Fruit fly (Drosophila melanogaster) whole organism, embryonic: ENCODE measurements around the gene Muc18B.

Experiments
- CG11085 ChIP-seq: fragments of 200-800 bp; sonication (Bioruptor generic); IDR thresholded peaks from 2 replicates; pipeline ENCODE4 v1.3.6; 2022; ENCODE audit warnings: missing biosample characterization, missing genetic modification characterization
- CG11398 ChIP-seq: fragments of 200-800 bp; sonication (Bioruptor generic); optimal IDR thresholded peaks from 2 replicates; lab custom pipeline; 2016; ENCODE audit warnings: missing biosample characterization, missing genetic modification characterization
- CG11560 ChIP-seq: fragments of 200-800 bp; sonication (Bioruptor generic); IDR thresholded peaks from 3 replicates; pipeline ENCODE4 v1.3.6; 2022; ENCODE audit warnings: missing biosample characterization, missing genetic modification characterization
- CG14860 ChIP-seq: fragments of 200-800 bp; sonication (Bioruptor generic); IDR thresholded peaks from 3 replicates; pipeline ENCODE4 v1.3.6; 2022; ENCODE audit warnings: missing biosample characterization, missing genetic modification characterization; ENCODE audit not compliant: partially characterized antibody
- CG15269 ChIP-seq: fragments of 200-800 bp; sonication (Bioruptor generic); optimal IDR thresholded peaks from 2 replicates; lab custom pipeline; 2018; ENCODE audit warnings: missing biosample characterization, mild to moderate bottlenecking, missing genetic modification characterization, moderate library complexity
- CG15514 ChIP-seq: fragments of 200-800 bp; sonication (Bioruptor generic); optimal IDR thresholded peaks from 3 replicates; lab custom pipeline; 2017; ENCODE audit warnings: missing biosample characterization, missing genetic modification characterization, mild to moderate bottlenecking, moderate library complexity, missing genetic modification reagents
- CG17829 ChIP-seq: fragments of 200-800 bp; optimal IDR thresholded peaks from 2 replicates; lab custom pipeline; 2019; ENCODE audit warnings: missing biosample characterization, mild to moderate bottlenecking, missing genetic modification characterization, moderate library complexity
- CG18011 ChIP-seq: fragments of 200-800 bp; sonication (Bioruptor generic); optimal IDR thresholded peaks from 2 replicates; lab custom pipeline; 2017; ENCODE audit warnings: missing biosample characterization, missing genetic modification characterization, mild to moderate bottlenecking, moderate library complexity, missing genotype
- CG33213 ChIP-seq: fragments of 200-800 bp; sonication (Bioruptor generic); optimal IDR thresholded peaks from 3 replicates; lab custom pipeline; 2016; ENCODE audit warnings: missing biosample characterization, missing genetic modification characterization
- CG8765 ChIP-seq: fragments of 200-800 bp; sonication (Bioruptor generic); IDR thresholded peaks from 2 replicates; pipeline ENCODE4 v1.3.6; 2022; ENCODE audit warnings: missing biosample characterization, missing genetic modification characterization
- CG8944 ChIP-seq: fragments of 200-800 bp; sonication (Bioruptor generic); optimal IDR thresholded peaks from 3 replicates; lab custom pipeline; 2016; ENCODE audit warnings: missing biosample characterization, missing genetic modification characterization
- CG9609 ChIP-seq: fragments of 200-800 bp; sonication (Bioruptor generic); optimal IDR thresholded peaks from 3 replicates; lab custom pipeline; 2016; ENCODE audit warnings: missing biosample characterization, missing genetic modification characterization
- CG9797 ChIP-seq: fragments of 200-800 bp; sonication (Bioruptor generic); optimal IDR thresholded peaks from 3 replicates; lab custom pipeline; 2018; ENCODE audit warnings: missing biosample characterization, mild to moderate bottlenecking, missing genetic modification characterization
- CoRest ChIP-seq: fragments of 200-800 bp; sonication (Bioruptor generic); optimal IDR thresholded peaks from 3 replicates; lab custom pipeline; 2018; ENCODE audit warnings: missing biosample characterization, mild to moderate bottlenecking, missing genetic modification characterization, moderate library complexity
- Dip2 ChIP-seq: fragments of 200-800 bp; sonication (Bioruptor generic); IDR thresholded peaks from 2 replicates; pipeline ENCODE4 v1.3.6; 2022; ENCODE audit warnings: missing biosample characterization, missing genetic modification characterization
- E2f2 ChIP-seq: fragments of 200-800 bp; sonication (Bioruptor generic); IDR thresholded peaks from 2 replicates; pipeline ENCODE4 v1.3.6; 2022; ENCODE audit warnings: missing biosample characterization, missing genetic modification characterization
- Ets65A ChIP-seq: fragments of 200-800 bp; sonication (Bioruptor generic); peaks from one replicate; lab custom pipeline; 2016; ENCODE audit warnings: missing biosample characterization, missing genetic modification characterization
- Fer1 ChIP-seq: fragments of 200-800 bp; sonication (Bioruptor generic); optimal IDR thresholded peaks from 2 replicates; lab custom pipeline; 2017; ENCODE audit warnings: missing biosample characterization, mild to moderate bottlenecking, missing genetic modification characterization
- H2.0 ChIP-seq: fragments of 200-800 bp; sonication (Bioruptor generic); IDR thresholded peaks from 2 replicates; pipeline ENCODE4 v1.3.6; 2022; ENCODE audit warnings: missing biosample characterization, missing genetic modification characterization
- HHEX ChIP-seq: fragments of 200-800 bp; sonication (Bioruptor generic); optimal IDR thresholded peaks from 3 replicates; lab custom pipeline; 2017; ENCODE audit warnings: missing biosample characterization, mild to moderate bottlenecking, missing genetic modification characterization, missing genetic modification reagents
- Hr39 ChIP-seq: fragments of >200 bp; optimal IDR thresholded peaks from 2 replicates; lab custom pipeline; 2017
- Hr51 ChIP-seq, 2 experiments: fragments of 200-800 bp; sonication (Bioruptor generic); optimal IDR thresholded peaks; 2 replicates in 1 of 2; 3 replicates in 1 of 2; lab custom pipeline; 2016 to 2018; ENCODE audit warnings: missing biosample characterization in 2 of 2, missing genetic modification characterization in 2 of 2, mild to moderate bottlenecking in 1 of 2, moderate library complexity in 1 of 2
- Lhr ChIP-seq: fragments of 200-800 bp; sonication (Bioruptor generic); optimal IDR thresholded peaks from 3 replicates; lab custom pipeline; 2017; ENCODE audit warnings: mild to moderate bottlenecking, missing biosample characterization, missing genetic modification reagents, missing genetic modification characterization
- MBD-R2 ChIP-seq: fragments of 200-800 bp; sonication (Bioruptor generic); IDR thresholded peaks from 2 replicates; pipeline ENCODE4 v1.3.6; 2022; ENCODE audit warnings: missing biosample characterization, missing genetic modification characterization
- Myb ChIP-seq: fragments of 200-800 bp; sonication (Bioruptor generic); optimal IDR thresholded peaks from 2 replicates; lab custom pipeline; 2016; ENCODE audit warnings: missing biosample characterization, missing genetic modification characterization
- Side ChIP-seq: fragments of 200-800 bp; sonication (Bioruptor generic); optimal IDR thresholded peaks from 2 replicates; lab custom pipeline; 2016; ENCODE audit warnings: missing biosample characterization, missing genetic modification characterization
- Stat92E ChIP-seq, 3 experiments: fragments of >200 bp in 2 of 3; fragments of 200-800 bp in 1 of 3; sonication (Bioruptor generic) in 1 of 3; optimal IDR thresholded peaks; 2 replicates each; lab custom pipeline; 2017 to 2019; ENCODE audit warnings: missing biosample characterization in 3 of 3, missing genetic modification characterization in 3 of 3, mild to moderate bottlenecking in 1 of 3, moderate library complexity in 1 of 3
- ara ChIP-seq: fragments of 200-800 bp; sonication (Bioruptor generic); IDR thresholded peaks from 2 replicates; pipeline ENCODE4 v1.3.6; 2022; ENCODE audit warnings: missing biosample characterization, missing genetic modification characterization
- ato ChIP-seq: fragments of 200-800 bp; sonication (Bioruptor generic); IDR thresholded peaks from 2 replicates; pipeline ENCODE4 v1.3.6; 2022; ENCODE audit warnings: missing biosample characterization, missing genetic modification characterization; ENCODE audit not compliant: partially characterized antibody
- bcd ChIP-seq: fragments of 200-800 bp; sonication (Bioruptor generic); optimal IDR thresholded peaks from 2 replicates; lab custom pipeline; 2017; ENCODE audit warnings: missing biosample characterization, mild to moderate bottlenecking, missing genetic modification characterization
- crp ChIP-seq, 2 experiments: fragments of 200-800 bp; sonication (Bioruptor generic); optimal IDR thresholded peaks; 2 replicates in 1 of 2; 3 replicates in 1 of 2; lab custom pipeline; 2017; ENCODE audit warnings: missing biosample characterization in 2 of 2, missing genetic modification characterization in 2 of 2, mild to moderate bottlenecking in 1 of 2, moderate library complexity in 1 of 2
- dmrt11E ChIP-seq: fragments of 200-800 bp; sonication (Bioruptor generic); optimal IDR thresholded peaks from 3 replicates; lab custom pipeline; 2018; ENCODE audit warnings: missing biosample characterization, mild to moderate bottlenecking, missing genetic modification characterization, moderate library complexity
- dysf ChIP-seq: fragments of 200-800 bp; sonication (Bioruptor generic); IDR thresholded peaks from 3 replicates; pipeline ENCODE4 v1.3.6; 2022; ENCODE audit warnings: missing biosample characterization, missing genetic modification characterization
- fd96Cb ChIP-seq: fragments of 200-800 bp; sonication (Bioruptor generic); optimal IDR thresholded peaks from 2 replicates; lab custom pipeline; 2018; ENCODE audit warnings: missing biosample characterization, mild to moderate bottlenecking, missing genetic modification characterization, moderate library complexity
- fru ChIP-seq: fragments of >200 bp; optimal IDR thresholded peaks from 2 replicates; lab custom pipeline; 2017
- hbn ChIP-seq: fragments of 200-800 bp; sonication (Bioruptor generic); IDR thresholded peaks from 2 replicates; pipeline ENCODE4 v1.3.6; 2022; ENCODE audit warnings: missing biosample characterization, missing genetic modification characterization; ENCODE audit not compliant: partially characterized antibody
- insv ChIP-seq, 2 experiments: fragments of 200-800 bp; sonication (Bioruptor generic); optimal IDR thresholded peaks; 3 replicates each; lab custom pipeline; 2016 to 2018; ENCODE audit warnings: missing biosample characterization in 2 of 2, missing genetic modification characterization in 2 of 2
- jigr1 ChIP-seq: fragments of 200-800 bp; sonication (Bioruptor generic); IDR thresholded peaks from 3 replicates; pipeline ENCODE4 v1.3.6; 2022; ENCODE audit warnings: missing biosample characterization, missing genetic modification characterization
- kay ChIP-seq: fragments of 200-800 bp; sonication (Bioruptor generic); optimal IDR thresholded peaks from 2 replicates; lab custom pipeline; 2016; ENCODE audit warnings: missing biosample characterization, missing genetic modification characterization
- kni ChIP-seq: fragments of 200-800 bp; sonication (Bioruptor generic); optimal IDR thresholded peaks from 3 replicates; lab custom pipeline; 2017; ENCODE audit warnings: mild to moderate bottlenecking, missing biosample characterization, missing genetic modification reagents, missing genetic modification characterization
- lola ChIP-seq, 3 experiments: fragments of >200 bp in 2 of 3; fragments of 200-800 bp in 1 of 3; sonication (Bioruptor generic) in 1 of 3; optimal IDR thresholded peaks; 2 replicates each; lab custom pipeline; 2017 to 2019; ENCODE audit warnings: missing biosample characterization in 3 of 3, missing genetic modification characterization in 3 of 3, mild to moderate bottlenecking in 1 of 3, moderate library complexity in 1 of 3
- nerfin-2 ChIP-seq: fragments of 200-800 bp; sonication (Bioruptor generic); IDR thresholded peaks from 2 replicates; pipeline ENCODE4 v1.3.6; 2022; ENCODE audit warnings: missing biosample characterization, missing genetic modification characterization; ENCODE audit not compliant: partially characterized antibody
- pb ChIP-seq: fragments of 200-800 bp; sonication (Bioruptor generic); optimal IDR thresholded peaks from 3 replicates; lab custom pipeline; 2016; ENCODE audit warnings: missing biosample characterization, missing genetic modification characterization
- pros ChIP-seq: fragments of 200-800 bp; sonication (Bioruptor generic); optimal IDR thresholded peaks from 3 replicates; lab custom pipeline; 2019; ENCODE audit warnings: missing biosample characterization, mild to moderate bottlenecking, missing genetic modification characterization, moderate library complexity
- sd ChIP-seq: fragments of 200-800 bp; sonication (Bioruptor generic); optimal IDR thresholded peaks from 3 replicates; lab custom pipeline; 2018; ENCODE audit warnings: missing biosample characterization, mild to moderate bottlenecking, missing genetic modification characterization, moderate library complexity
- slou ChIP-seq: fragments of 200-800 bp; sonication (Bioruptor generic); optimal IDR thresholded peaks from 3 replicates; lab custom pipeline; 2016; ENCODE audit warnings: missing biosample characterization, missing genetic modification characterization
- stwl ChIP-seq: fragments of 200-800 bp; sonication (Bioruptor generic); optimal IDR thresholded peaks from 3 replicates; lab custom pipeline; 2018; ENCODE audit warnings: missing biosample characterization, mild to moderate bottlenecking, missing genetic modification characterization, moderate library complexity
- tgo ChIP-seq: fragments of 200-800 bp; sonication (Bioruptor generic); IDR thresholded peaks from 3 replicates; pipeline ENCODE4 v1.3.6; 2022; ENCODE audit warnings: missing biosample characterization, missing genetic modification characterization
- tna ChIP-seq: fragments of 200-800 bp; sonication (Bioruptor generic); IDR thresholded peaks from 2 replicates; pipeline ENCODE4 v1.3.6; 2022; ENCODE audit warnings: missing biosample characterization, missing genetic modification characterization; ENCODE audit not compliant: partially characterized antibody
- wdn ChIP-seq: fragments of 200-800 bp; sonication (Bioruptor generic); IDR thresholded peaks from 2 replicates; pipeline ENCODE4 v1.3.6; 2022; ENCODE audit warnings: missing biosample characterization, missing genetic modification characterization
- z ChIP-seq: fragments of 200-800 bp; sonication (Bioruptor generic); IDR thresholded peaks from 3 replicates; pipeline ENCODE4 v1.3.6; 2022; ENCODE audit warnings: missing biosample characterization, missing genetic modification characterization

Gene Muc18B

DNA sequence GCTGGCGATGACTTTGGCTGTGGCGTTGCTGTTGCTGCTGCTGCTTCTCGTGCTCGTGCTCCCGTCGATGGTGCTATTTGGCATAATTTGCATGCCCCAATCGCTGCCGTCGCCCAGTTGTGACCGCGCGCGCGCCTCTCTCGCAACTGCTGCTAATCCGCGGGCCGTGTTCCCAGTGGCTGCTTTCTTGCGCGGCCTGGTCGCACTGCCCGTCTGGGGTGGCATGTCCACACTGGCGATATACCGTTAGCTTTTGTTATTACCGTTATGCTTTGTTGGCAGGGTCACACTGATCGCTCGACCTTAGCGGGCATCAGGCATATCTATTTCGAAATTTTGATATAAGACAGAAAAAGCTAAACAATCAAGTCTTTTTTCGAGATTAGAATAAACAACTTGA, 13.7 kb upstream of the Muc18B start, which contains the start of gene CG7990 (continued):
- TF ChIP-seq fru (lab: Kevin White, UChicago) (no peak), kni (GFP tag; lab: Kevin White, UChicago) (no peak), ara (GFP tag; lab: Robert Waterston, UW) (no peak), hbn (GFP tag; lab: Robert Waterston, UW) (peak; percentile 48; the same call in 1 of the 2 replicates), CG18011 (GFP tag; lab: Kevin White, UChicago) (peak; percentile 71), crp (GFP tag; optimal IDR thresholded peaks at IDR 0.05; lab: Kevin White, UChicago) (no peak), Dip2 (GFP tag; lab: Robert Waterston, UW) (no peak), Ets65A (GFP tag; lab: Kevin White, UChicago) (no peak), CG15269 (no peak), jigr1 (GFP tag; lab: Robert Waterston, UW) (no peak), CG9797 (GFP tag; lab: Kevin White, UChicago) (peak; percentile 66), Side (no peak), dmrt11E (tag; lab: Kevin White, UChicago) (no peak), CG15514 (peak; percentile 56), ato (peak; percentile 38; the same call in 1 of the 2 replicates), wdn (GFP tag; lab: Robert Waterston, UW) (no peak), E2f2 (GFP tag; lab: Robert Waterston, UW) (peak; percentile 63), pb (GFP tag; lab: Kevin White, UChicago) (no peak), CG11560 (tag; lab: Robert Waterston, UW) (no peak), Lhr (GFP tag; lab: Kevin White, UChicago) (peak; percentile 26), slou (no peak), CG8765 (GFP tag; lab: Robert Waterston, UW) (no peak), CG33213 (GFP tag; lab: Kevin White, UChicago) (peak; percentile 4), Myb (GFP tag; lab: Kevin White, UChicago) (peak; percentile 78), pros (GFP tag; lab: Kevin White, UChicago) (no peak), kay (GFP tag; lab: Kevin White, UChicago) (no peak), bcd (GFP tag; lab: Kevin White, UChicago) (peak; percentile 16), dysf (GFP tag; lab: Robert Waterston, UW) (no peak), z (GFP tag; lab: Robert Waterston, UW) (no peak), HHEX (GFP tag; lab: Kevin White, UChicago) (no peak), Hr51 (GFP tag; optimal IDR thresholded peaks at IDR 0.05; lab: Kevin White, UChicago) (no peak), CG17829 (no peak), MBD-R2 (peak; percentile 38), nerfin-2 (GFP tag; lab: Robert Waterston, UW) (no peak), stwl (tag; lab: Kevin White, UChicago) (peak; percentile 95), tgo (no peak), CG11085 (GFP tag; lab: Robert Waterston, UW) (no peak), insv (GFP tag; optimal IDR thresholded peaks at IDR 0.05; lab: Kevin White, UChicago) (no peak), CoRest (tag; lab: Kevin White, UChicago) (no peak), Stat92E (GFP tag; optimal IDR thresholded peaks at IDR 0.05; lab: Kevin White, UChicago) (no peak), Hr39 (lab: Kevin White, UChicago) (no peak), Fer1 (no peak), CG14860 (0 out of 3 replicates have a peak, but pooled peaks have one; percentile 14), fd96Cb (no peak), lola (GFP tag; optimal IDR thresholded peaks at IDR 0.05; lab: Kevin White, UChicago) (no peak), tna (GFP tag; lab: Robert Waterston, UW) (0 out of 2 replicates have a peak, but pooled peaks have one; percentile 15), sd (no peak), CG11398 (GFP tag; lab: Kevin White, UChicago) (no peak), CG8944 (GFP tag; lab: Kevin White, UChicago) (no peak), H2.0 (GFP tag; lab: Robert Waterston, UW) (no peak), CG9609 (GFP tag; lab: Kevin White, UChicago) (no peak)
